Worm (Caenorhabditis elegans) whole organism, young adult: ENCODE results near the gene Y37D8A.4.

ENCODE experiments used
- B0019.2 ChIP-seq: fragments of 200-800 bp; sonication (Bioruptor generic); conservative IDR thresholded peaks from 2 replicates; pipeline ENCODE4 v1.3.6; 2022; ENCODE audit warnings: missing genetic modification reagents, missing genetic modification characterization, missing compliant biosample characterization
- F10E7.11 ChIP-seq: sonication (generic microtip); optimal IDR thresholded peaks from 2 replicates; lab custom pipeline; 2017; ENCODE audit warnings: mild to moderate bottlenecking, missing genetic modification characterization, moderate library complexity, missing compliant biosample characterization
- F39B2.1 ChIP-seq: fragments of 200-800 bp; sonication (Bioruptor generic); IDR thresholded peaks from 2 replicates; pipeline ENCODE4 v1.3.6; 2022; ENCODE audit warnings: missing genetic modification reagents, missing genetic modification characterization, missing compliant biosample characterization
- F49E8.2 ChIP-seq: sonication (generic microtip); optimal IDR thresholded peaks from 3 replicates; lab custom pipeline; 2017; ENCODE audit warnings: missing genetic modification characterization, mild to moderate bottlenecking, missing compliant biosample characterization, antibody characterized with exemption, moderate library complexity; ENCODE audit not compliant: insufficient read depth
- K11D2.4 ChIP-seq: fragments of 200-800 bp; sonication (Bioruptor generic); IDR thresholded peaks from 2 replicates; pipeline ENCODE4 v1.3.6; 2022; ENCODE audit warnings: missing genetic modification reagents, missing genetic modification characterization, missing compliant biosample characterization
- T07F8.4 ChIP-seq: sonication (generic microtip); optimal IDR thresholded peaks from 2 replicates; lab custom pipeline; 2016; ENCODE audit warnings: mild to moderate bottlenecking, missing genetic modification characterization, moderate library complexity, missing compliant biosample characterization
- Y53G8AR.9 ChIP-seq: fragments of 200-800 bp; sonication (Bioruptor generic); conservative IDR thresholded peaks from 2 replicates; pipeline ENCODE4 v1.3.6; 2022; ENCODE audit warnings: missing genetic modification reagents, missing genetic modification characterization, missing compliant biosample characterization
- akir-1 ChIP-seq: fragments of 200-800 bp; sonication (Bioruptor generic); optimal IDR thresholded peaks from 2 replicates; lab custom pipeline; 2018; ENCODE audit warnings: mild to moderate bottlenecking, missing genetic modification characterization, moderate library complexity, missing compliant biosample characterization
- ama-1 ChIP-seq, 3 experiments: fragments of 150-350 bp in 1 of 3; sonication (generic microtip) in 2 of 3; optimal IDR thresholded peaks; 2 replicates each; lab custom pipeline; 2014 to 2018; ENCODE audit warnings: missing biosample characterization in 2 of 3, missing genetic modification characterization in 2 of 3, missing genetic modification reagents in 2 of 3
- aptf-2 ChIP-seq: fragments of 200-800 bp; sonication (Bioruptor generic); conservative IDR thresholded peaks from 2 replicates; pipeline ENCODE4 v1.3.6; 2022; ENCODE audit warnings: missing genetic modification reagents, missing genetic modification characterization, missing compliant biosample characterization
- aptf-3 ChIP-seq: fragments of 200-800 bp; sonication (Bioruptor generic); IDR thresholded peaks from 2 replicates; pipeline ENCODE4 v1.3.6; 2022; ENCODE audit warnings: missing genetic modification characterization, missing compliant biosample characterization
- attf-3 ChIP-seq: fragments of 200-800 bp; sonication (Bioruptor generic); conservative IDR thresholded peaks from 2 replicates; pipeline ENCODE4 v1.3.6; 2022; ENCODE audit warnings: missing genetic modification reagents, missing genetic modification characterization, missing compliant biosample characterization
- cebp-1 ChIP-seq, 2 experiments: fragments of 200-800 bp in 1 of 2; sonication (Bioruptor generic) in 1 of 2; sonication (generic microtip) in 1 of 2; IDR thresholded peaks in 1 of 2; optimal IDR thresholded peaks in 1 of 2; 2 replicates each; pipeline versions ENCODE4 v1.3.6 to Lab custom; 2017 to 2022; ENCODE audit warnings: missing compliant biosample characterization in 2 of 2, missing genetic modification characterization in 2 of 2, mild to moderate bottlenecking in 1 of 2, missing genetic modification reagents in 1 of 2, moderate library complexity in 1 of 2
- cebp-2 ChIP-seq: fragments of 200-800 bp; sonication (Bioruptor generic); IDR thresholded peaks from 2 replicates; pipeline ENCODE4 v1.3.6; 2022; ENCODE audit warnings: missing genetic modification characterization, missing compliant biosample characterization
- ceh-40 ChIP-seq: fragments of 200-800 bp; sonication (Bioruptor generic); IDR thresholded peaks from 2 replicates; pipeline ENCODE4 v1.3.6; 2022; ENCODE audit warnings: missing genetic modification characterization, missing compliant biosample characterization
- ceh-79 ChIP-seq: sonication (generic microtip); optimal IDR thresholded peaks from 2 replicates; lab custom pipeline; 2017; ENCODE audit warnings: mild to moderate bottlenecking, missing genetic modification characterization, missing compliant biosample characterization
- dpl-1 ChIP-seq: fragments of 150-350 bp; optimal IDR thresholded peaks from 2 replicates; lab custom pipeline; 2014; ENCODE audit warnings: missing biosample characterization, missing genetic modification reagents, missing genetic modification characterization
- fkh-3 ChIP-seq: sonication (generic microtip); optimal IDR thresholded peaks from 2 replicates; lab custom pipeline; 2016; ENCODE audit warnings: mild to moderate bottlenecking, missing genetic modification characterization, missing compliant biosample characterization
- hrde-1 ChIP-seq: sonication (generic microtip); optimal IDR thresholded peaks from 2 replicates; lab custom pipeline; 2016; ENCODE audit warnings: missing genetic modification characterization, mild to moderate bottlenecking, missing compliant biosample characterization, moderate library complexity, missing genotype, missing genetic modification reagents, borderline replicate concordance
- let-526 ChIP-seq: fragments of 200-800 bp; sonication (Bioruptor generic); IDR thresholded peaks from 2 replicates; pipeline ENCODE4 v1.3.6; 2022; ENCODE audit warnings: missing genetic modification reagents, missing genetic modification characterization, missing compliant biosample characterization
- lin-26 ChIP-seq: fragments of 200-800 bp; sonication (Bioruptor generic); IDR thresholded peaks from 2 replicates; pipeline ENCODE4 v1.3.6; 2022; ENCODE audit warnings: missing genetic modification reagents, missing genetic modification characterization, missing compliant biosample characterization
- lir-1 ChIP-seq: fragments of 200-800 bp; sonication (Bioruptor generic); conservative IDR thresholded peaks from 2 replicates; pipeline ENCODE4 v1.3.6; 2022; ENCODE audit warnings: missing genetic modification reagents, missing genetic modification characterization, missing compliant biosample characterization
- madf-8 ChIP-seq: fragments of 200-800 bp; sonication (Bioruptor generic); conservative IDR thresholded peaks from 2 replicates; pipeline ENCODE4 v1.3.6; 2022; ENCODE audit warnings: missing genetic modification reagents, missing genetic modification characterization, missing compliant biosample characterization
- mcd-1 ChIP-seq: fragments of 200-800 bp; sonication (Bioruptor generic); IDR thresholded peaks from 2 replicates; pipeline ENCODE4 v1.3.6; 2022; ENCODE audit warnings: missing genetic modification reagents, missing genetic modification characterization, missing compliant biosample characterization
- mel-28 ChIP-seq: sonication (generic microtip); optimal IDR thresholded peaks from 2 replicates; lab custom pipeline; 2016; ENCODE audit warnings: borderline replicate concordance, mild to moderate bottlenecking, missing genetic modification characterization, missing compliant biosample characterization
- nfyb-1 ChIP-seq: fragments of 200-800 bp; sonication (Bioruptor generic); IDR thresholded peaks from 2 replicates; pipeline ENCODE4 v1.3.6; 2022; ENCODE audit warnings: missing genetic modification reagents, missing genetic modification characterization, missing compliant biosample characterization
- nhr-179 ChIP-seq: sonication (generic microtip); optimal IDR thresholded peaks from 2 replicates; lab custom pipeline; 2016; ENCODE audit warnings: mild to moderate bottlenecking, missing genetic modification characterization, missing compliant biosample characterization
- nhr-80 ChIP-seq: sonication (generic microtip); optimal IDR thresholded peaks from 2 replicates; lab custom pipeline; 2016; ENCODE audit warnings: missing genetic modification characterization, missing compliant biosample characterization
- nhr-90 ChIP-seq: sonication (generic microtip); optimal IDR thresholded peaks from 2 replicates; lab custom pipeline; 2016; ENCODE audit warnings: missing genotype, mild to moderate bottlenecking, missing genetic modification characterization, missing compliant biosample characterization
- pbrm-1 ChIP-seq: fragments of 200-800 bp; sonication (Bioruptor generic); IDR thresholded peaks from 2 replicates; pipeline ENCODE4 v1.3.6; 2022; ENCODE audit warnings: missing genetic modification reagents, missing genetic modification characterization, missing compliant biosample characterization
- rcor-1 ChIP-seq: fragments of 200-800 bp; sonication (Bioruptor generic); IDR thresholded peaks from 2 replicates; pipeline ENCODE4 v1.3.6; 2022; ENCODE audit warnings: missing genetic modification reagents, missing genetic modification characterization, missing compliant biosample characterization
- repo-1 ChIP-seq: sonication (generic microtip); optimal IDR thresholded peaks from 2 replicates; lab custom pipeline; 2017; ENCODE audit warnings: mild to moderate bottlenecking, missing genetic modification characterization, missing compliant biosample characterization
- rpc-1 ChIP-seq, 2 experiments: fragments of 150-350 bp in 1 of 2; sonication (generic microtip) in 1 of 2; optimal IDR thresholded peaks; 2 replicates each; lab custom pipeline; 2014 to 2018; ENCODE audit warnings: missing biosample characterization in 1 of 2, missing genetic modification characterization in 1 of 2, missing genetic modification reagents in 1 of 2, missing genotype in 1 of 2
- sdz-38 ChIP-seq: sonication (generic microtip); optimal IDR thresholded peaks from 2 replicates; lab custom pipeline; 2016; ENCODE audit warnings: missing genotype, missing genetic modification characterization, missing compliant biosample characterization
- snpc-1.1 ChIP-seq: sonication (generic microtip); optimal IDR thresholded peaks from 2 replicates; lab custom pipeline; 2017; ENCODE audit warnings: missing genetic modification characterization, mild to moderate bottlenecking, missing compliant biosample characterization, antibody characterized with exemption, moderate library complexity, missing genotype, missing genetic modification reagents; ENCODE audit not compliant: insufficient read depth
- snpc-1.3 ChIP-seq: sonication (generic microtip); optimal IDR thresholded peaks from 2 replicates; lab custom pipeline; 2017; ENCODE audit warnings: missing genetic modification characterization, mild to moderate bottlenecking, missing compliant biosample characterization, antibody characterized with exemption, moderate library complexity, missing genotype, missing genetic modification reagents; ENCODE audit not compliant: insufficient read depth
- sptf-2 ChIP-seq: fragments of 200-800 bp; sonication (Bioruptor generic); optimal IDR thresholded peaks from 2 replicates; lab custom pipeline; 2018; ENCODE audit warnings: mild to moderate bottlenecking, missing genetic modification characterization, missing compliant biosample characterization
- zim-3 ChIP-seq: sonication (generic microtip); optimal IDR thresholded peaks from 2 replicates; lab custom pipeline; 2017; ENCODE audit warnings: mild to moderate bottlenecking, missing genetic modification characterization, moderate library complexity, missing compliant biosample characterization

Gene Y37D8A.4

DNA sequence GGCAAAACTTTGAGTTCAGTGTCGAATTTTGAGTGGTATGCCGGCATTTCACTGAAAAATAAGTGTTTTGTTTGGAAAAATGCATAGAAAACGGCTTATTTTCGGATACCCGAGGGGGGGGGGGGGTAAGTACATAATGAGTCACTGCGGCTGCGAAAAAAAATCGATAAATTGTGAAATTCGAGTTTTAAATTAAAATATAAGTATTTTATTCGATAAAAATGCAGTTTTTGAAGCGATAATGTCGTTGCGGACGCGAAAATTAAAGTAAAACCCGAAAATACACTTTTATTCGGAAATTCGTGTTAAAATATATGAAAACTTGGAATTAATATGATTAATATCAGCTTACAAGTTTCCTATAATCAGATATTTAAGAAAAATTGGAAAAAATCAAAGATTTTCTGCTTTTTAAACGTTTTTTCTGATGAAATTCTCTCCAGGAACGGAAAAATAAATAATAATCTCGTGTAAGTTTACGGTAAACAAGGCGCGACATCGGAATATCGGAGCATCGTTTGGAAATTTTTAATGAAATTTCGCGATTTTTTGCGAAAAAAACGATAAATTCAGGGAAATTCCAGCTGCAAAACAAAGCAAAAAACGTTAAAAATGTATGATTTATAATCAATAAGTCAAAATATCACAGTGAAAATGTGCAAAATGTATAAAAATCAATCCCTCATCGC lies 20.6 kb downstream of the Y37D8A.4 start, which contains the start of gene arx-5:
TSS of gene arx-5 (minus strand) at position 51 of the 689 bp plus-strand sequence.
- TF ChIP-seq lin-26 (GFP tag; lab: Robert Waterston, UW) (no peak), rpc-1 (optimal IDR thresholded peaks at IDR 0.05; lab: Kevin White, UChicago) (no peak), rpc-1 (tag; optimal IDR thresholded peaks at IDR 0.05; lab: Kevin White, UChicago) (no peak), ceh-79 (no peak), attf-3 (peak; percentile 90)

DNA sequence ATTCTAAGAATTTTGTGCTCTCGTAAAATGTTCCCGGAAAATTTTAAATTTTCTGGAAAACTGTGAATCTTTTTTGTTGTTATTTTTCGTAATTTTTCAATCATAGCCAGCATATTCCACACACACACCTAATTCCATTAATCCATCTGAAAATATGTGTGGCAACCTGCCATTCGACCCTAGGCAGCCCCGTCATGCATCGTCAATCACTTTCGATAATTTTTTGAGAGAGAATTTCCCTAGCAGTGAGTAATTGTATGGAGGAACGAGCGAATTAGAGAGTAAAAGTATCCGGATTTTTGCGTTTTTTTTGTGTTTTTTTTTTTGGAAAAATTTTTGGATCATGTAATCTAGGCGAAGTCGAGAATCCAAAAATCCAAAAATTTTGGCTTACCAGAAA lies 25.6 kb downstream of the Y37D8A.4 start, which contains the start of gene BE10.4:
TSS of gene BE10.4 (plus strand) at position 301 of the 400 bp plus-strand sequence.
- TF ChIP-seq ama-1 (optimal IDR thresholded peaks at IDR 0.05; lab: Kevin White, UChicago) (no peak), ama-1 (GFP tag; optimal IDR thresholded peaks at IDR 0.05; lab: Kevin White, UChicago) (no peak), cebp-2 (GFP tag; lab: Robert Waterston, UW) (no peak), nhr-90 (tag; lab: Kevin White, UChicago) (no peak), fkh-3 (tag; lab: Kevin White, UChicago) (no peak), F39B2.1 (no peak), dpl-1 (no peak), akir-1 (GFP tag; lab: Kevin White, UChicago) (no peak), repo-1 (no peak), snpc-1.3 (no peak), F10E7.11 (no peak), Y53G8AR.9 (no peak), ceh-40 (GFP tag; lab: Robert Waterston, UW) (no peak), rcor-1 (GFP tag; lab: Robert Waterston, UW) (no peak), madf-8 (GFP tag; lab: Robert Waterston, UW) (no peak), let-526 (no peak), sptf-2 (GFP tag; lab: Kevin White, UChicago) (no peak), lir-1 (no peak)

DNA sequence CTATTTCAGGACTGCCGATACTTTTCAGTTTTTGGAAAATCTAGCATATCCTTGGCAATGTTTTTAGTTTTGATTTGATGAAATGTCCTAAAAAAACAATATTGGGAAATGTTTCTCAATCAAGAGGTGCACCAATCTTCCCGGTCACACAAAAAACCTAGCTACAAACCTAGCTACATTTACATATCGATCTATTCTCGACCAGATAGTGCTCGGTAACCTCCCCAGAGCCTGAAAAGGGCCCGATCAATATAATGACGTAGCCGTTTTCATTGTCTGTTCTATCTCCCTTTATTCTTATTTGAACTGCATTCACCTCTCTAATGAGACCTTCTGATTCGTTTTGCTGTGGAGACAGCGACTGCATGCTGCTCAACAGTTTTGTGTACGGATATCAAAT lies 31.0 kb downstream of the Y37D8A.4 start, which contains the start of gene BE10.3:
TSS of gene BE10.3 (plus strand) at position 301 of the 400 bp plus-strand sequence.
- TF ChIP-seq nfyb-1 (GFP tag; lab: Robert Waterston, UW) (no peak), sdz-38 (tag; lab: Kevin White, UChicago) (no peak), F49E8.2 (tag; lab: Kevin White, UChicago) (no peak), cebp-1 (GFP tag; IDR thresholded peaks at IDR 0.05; lab: Robert Waterston, UW) (no peak), cebp-1 (tag; optimal IDR thresholded peaks at IDR 0.05; lab: Kevin White, UChicago) (no peak), snpc-1.1 (tag; lab: Kevin White, UChicago) (no peak), B0019.2 (no peak), fkh-3 (tag; lab: Kevin White, UChicago) (no peak), pbrm-1 (GFP tag; lab: Robert Waterston, UW) (no peak)

DNA sequence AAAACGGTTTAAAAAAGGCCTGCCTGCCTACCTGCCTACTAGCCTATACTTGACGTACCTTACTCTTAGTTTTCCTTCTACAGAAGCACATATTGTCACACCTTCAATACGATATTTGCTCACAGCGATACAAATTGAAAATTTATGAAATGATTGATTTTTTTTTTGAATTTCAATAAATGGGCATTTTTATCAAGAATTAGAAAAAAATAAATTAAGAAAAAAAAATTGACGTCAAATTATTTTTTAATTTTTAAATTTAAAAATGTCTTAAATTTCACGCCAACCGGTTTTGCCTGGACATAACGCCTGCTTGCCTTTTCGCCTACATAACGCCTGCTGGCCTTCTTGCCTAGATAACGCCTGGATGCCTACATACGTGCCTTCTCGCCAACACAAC lies 32.1 kb downstream of the Y37D8A.4 start, which contains the start of gene BE10.5:
TSS of gene BE10.5 (minus strand) at position 101 of the 400 bp plus-strand sequence.
- TF ChIP-seq ama-1 (optimal IDR thresholded peaks at IDR 0.05; lab: Kevin White, UChicago) (no peak), ama-1 (GFP tag; optimal IDR thresholded peaks at IDR 0.05; lab: Kevin White, UChicago) (no peak), zim-3 (no peak), nhr-80 (tag; lab: Kevin White, UChicago) (no peak), mcd-1 (GFP tag; lab: Robert Waterston, UW) (no peak), hrde-1 (tag; lab: Kevin White, UChicago) (no peak), aptf-3 (GFP tag; lab: Robert Waterston, UW) (no peak), rpc-1 (optimal IDR thresholded peaks at IDR 0.05; lab: Kevin White, UChicago) (no peak), rpc-1 (tag; optimal IDR thresholded peaks at IDR 0.05; lab: Kevin White, UChicago) (no peak), T07F8.4 (tag; lab: Kevin White, UChicago) (no peak), B0019.2 (no peak), mel-28 (tag; lab: Kevin White, UChicago) (no peak), K11D2.4 (GFP tag; lab: Robert Waterston, UW) (no peak), nhr-179 (tag; lab: Kevin White, UChicago) (no peak), aptf-2 (GFP tag; lab: Robert Waterston, UW) (no peak)
